Worm (Caenorhabditis elegans) whole organism, L2 larva: ENCODE results near the gene cutl-15.
A peak's percentile ranks its signal among the peaks of the same experiment; 100 is the strongest.

ENCODE experiments used
- C34F6.9 ChIP-seq: fragments of 150-350 bp; optimal IDR thresholded peaks from 2 replicates; lab custom pipeline; 2014; ENCODE audit warnings: missing biosample characterization, missing genetic modification characterization
- F13H6.1 ChIP-seq: sonication (generic microtip); optimal IDR thresholded peaks from 2 replicates; lab custom pipeline; 2016; ENCODE audit warnings: missing genetic modification characterization, missing compliant biosample characterization
- R02D3.7 ChIP-seq: fragments of 150-350 bp; optimal IDR thresholded peaks from 2 replicates; lab custom pipeline; 2014; ENCODE audit warnings: missing biosample characterization, missing genetic modification characterization
- Y55F3AM.14 ChIP-seq: fragments of 200-800 bp; sonication (Bioruptor generic); optimal IDR thresholded peaks from 2 replicates; lab custom pipeline; 2018; ENCODE audit warnings: mild to moderate bottlenecking, missing genetic modification characterization, missing compliant biosample characterization
- ZK546.5 ChIP-seq: sonication (generic microtip); optimal IDR thresholded peaks from 2 replicates; lab custom pipeline; 2017; ENCODE audit warnings: missing biosample characterization, missing genetic modification characterization
- alr-1 ChIP-seq: fragments of 150-350 bp; optimal IDR thresholded peaks from 2 replicates; lab custom pipeline; 2014; ENCODE audit warnings: missing biosample characterization, missing genetic modification characterization
- aly-2 ChIP-seq: fragments of 150-350 bp; optimal IDR thresholded peaks from 2 replicates; lab custom pipeline; 2014; ENCODE audit warnings: missing biosample characterization, missing genetic modification characterization
- ama-1 ChIP-seq: fragments of 150-350 bp; optimal IDR thresholded peaks from 2 replicates; lab custom pipeline; 2018; ENCODE audit warnings: inconsistent platforms
- blmp-1 ChIP-seq: sonication (generic microtip); optimal IDR thresholded peaks from 2 replicates; lab custom pipeline; 2017; ENCODE audit warnings: missing genetic modification characterization, mild to moderate bottlenecking, missing compliant biosample characterization, antibody characterized with exemption, moderate library complexity; ENCODE audit not compliant: insufficient read depth
- ceh-16 ChIP-seq: fragments of 150-350 bp; optimal IDR thresholded peaks from 2 replicates; lab custom pipeline; 2014; ENCODE audit warnings: missing biosample characterization, missing genetic modification characterization
- ceh-82 ChIP-seq: fragments of 150-350 bp; optimal IDR thresholded peaks from 2 replicates; lab custom pipeline; 2014; ENCODE audit warnings: missing biosample characterization, missing genetic modification characterization
- crh-2 ChIP-seq: sonication (generic microtip); optimal IDR thresholded peaks from 2 replicates; lab custom pipeline; 2017; ENCODE audit warnings: missing biosample characterization, missing genetic modification characterization
- egl-27 ChIP-seq: sonication (generic microtip); optimal IDR thresholded peaks from 3 replicates; lab custom pipeline; 2017; ENCODE audit warnings: missing biosample characterization, missing genetic modification reagents, missing genetic modification characterization
- elt-1 ChIP-seq: fragments of 150-350 bp; optimal IDR thresholded peaks from 2 replicates; lab custom pipeline; 2014; ENCODE audit warnings: missing biosample characterization, missing genetic modification characterization
- elt-3 ChIP-seq: sonication (generic microtip); optimal IDR thresholded peaks from 2 replicates; lab custom pipeline; 2017; ENCODE audit warnings: missing biosample characterization, missing genetic modification characterization
- fos-1 ChIP-seq: fragments of 150-350 bp; optimal IDR thresholded peaks from 2 replicates; lab custom pipeline; 2014; ENCODE audit warnings: missing biosample characterization, missing genetic modification characterization
- gmeb-1 ChIP-seq: fragments of 150-350 bp; optimal IDR thresholded peaks from 2 replicates; lab custom pipeline; 2014; ENCODE audit warnings: missing biosample characterization, missing genetic modification characterization
- lin-11 ChIP-seq: fragments of 150-350 bp; sonication (generic microtip); optimal IDR thresholded peaks from 2 replicates; lab custom pipeline; 2014; ENCODE audit warnings: missing biosample characterization, missing genetic modification characterization, inconsistent platforms, mixed read lengths
- lin-39 ChIP-seq: fragments of 150-350 bp; optimal IDR thresholded peaks from 2 replicates; lab custom pipeline; 2014; ENCODE audit warnings: missing biosample characterization, missing genetic modification reagents, missing genetic modification characterization
- lsy-2 ChIP-seq, 2 experiments: fragments of 150-350 bp in 1 of 2; sonication (generic microtip) in 1 of 2; optimal IDR thresholded peaks; 2 replicates each; lab custom pipeline; 2014 to 2017; ENCODE audit warnings: missing biosample characterization in 2 of 2, missing genetic modification characterization in 2 of 2
- mab-5 ChIP-seq: fragments of 150-350 bp; optimal IDR thresholded peaks from 2 replicates; lab custom pipeline; 2014; ENCODE audit warnings: missing biosample characterization, missing genetic modification characterization
- mbf-1 ChIP-seq: sonication (generic microtip); optimal IDR thresholded peaks from 2 replicates; lab custom pipeline; 2017; ENCODE audit warnings: missing biosample characterization, missing genetic modification characterization
- mdl-1 ChIP-seq, 2 experiments: fragments of 150-350 bp in 1 of 2; sonication (generic microtip) in 1 of 2; optimal IDR thresholded peaks; 2 replicates each; lab custom pipeline; 2017; ENCODE audit warnings: missing biosample characterization in 2 of 2, missing genetic modification characterization in 2 of 2
- nhr-10 ChIP-seq: sonication (generic microtip); optimal IDR thresholded peaks from 2 replicates; lab custom pipeline; 2017; ENCODE audit warnings: missing biosample characterization, missing genetic modification characterization
- nhr-11 ChIP-seq: fragments of 150-350 bp; optimal IDR thresholded peaks from 2 replicates; lab custom pipeline; 2014; ENCODE audit warnings: missing biosample characterization, missing genetic modification characterization
- nhr-12 ChIP-seq: fragments of 150-350 bp; optimal IDR thresholded peaks from 2 replicates; lab custom pipeline; 2014; ENCODE audit warnings: missing biosample characterization, missing genetic modification characterization
- nhr-129 ChIP-seq: fragments of 150-350 bp; optimal IDR thresholded peaks from 2 replicates; lab custom pipeline; 2014; ENCODE audit warnings: missing biosample characterization, missing genetic modification characterization
- nhr-21 ChIP-seq: fragments of 150-350 bp; optimal IDR thresholded peaks from 2 replicates; lab custom pipeline; 2014; ENCODE audit warnings: missing biosample characterization, missing genetic modification characterization
- nhr-23 ChIP-seq: fragments of 150-350 bp; optimal IDR thresholded peaks from 2 replicates; lab custom pipeline; 2014; ENCODE audit warnings: missing biosample characterization, missing genetic modification reagents, missing genetic modification characterization
- nhr-25 ChIP-seq: fragments of 150-350 bp; sonication (generic microtip); optimal IDR thresholded peaks from 3 replicates; lab custom pipeline; 2014; ENCODE audit warnings: missing biosample characterization, missing genetic modification characterization
- nhr-6 ChIP-seq: fragments of 150-350 bp; optimal IDR thresholded peaks from 2 replicates; lab custom pipeline; 2014; ENCODE audit warnings: missing biosample characterization, missing genetic modification characterization
- peb-1 ChIP-seq: fragments of 150-350 bp; optimal IDR thresholded peaks from 2 replicates; lab custom pipeline; 2014; ENCODE audit warnings: missing biosample characterization, missing genetic modification characterization
- sem-4 ChIP-seq: fragments of 150-350 bp; optimal IDR thresholded peaks from 2 replicates; lab custom pipeline; 2014; ENCODE audit warnings: missing biosample characterization, missing genetic modification reagents, missing genetic modification characterization
- skn-1 ChIP-seq: sonication (generic microtip); optimal IDR thresholded peaks from 2 replicates; lab custom pipeline; 2017; ENCODE audit warnings: missing biosample characterization, missing genetic modification characterization
- sma-3 ChIP-seq: sonication (generic microtip); optimal IDR thresholded peaks from 2 replicates; lab custom pipeline; 2016; ENCODE audit warnings: missing genetic modification reagents, missing genetic modification characterization, missing compliant biosample characterization
- sma-9 ChIP-seq, 2 experiments: fragments of 150-350 bp in 1 of 2; sonication (generic microtip) in 1 of 2; optimal IDR thresholded peaks; 2 replicates each; lab custom pipeline; 2014 to 2016; ENCODE audit warnings: missing genetic modification characterization in 2 of 2, mild to moderate bottlenecking in 1 of 2, missing biosample characterization in 1 of 2, missing compliant biosample characterization in 1 of 2, missing genetic modification reagents in 1 of 2, moderate library complexity in 1 of 2
- snpc-4 ChIP-seq: fragments of 150-350 bp; optimal IDR thresholded peaks from 2 replicates; lab custom pipeline; 2014; ENCODE audit warnings: missing biosample characterization, missing genetic modification characterization
- unc-39 ChIP-seq: fragments of 150-350 bp; optimal IDR thresholded peaks from 2 replicates; lab custom pipeline; 2014; ENCODE audit warnings: missing biosample characterization, missing genetic modification characterization
- unc-55 ChIP-seq: fragments of 150-350 bp; sonication (generic microtip); optimal IDR thresholded peaks from 3 replicates; lab custom pipeline; 2014; ENCODE audit warnings: missing biosample characterization, missing genetic modification reagents, missing genetic modification characterization
- unc-62 ChIP-seq: fragments of 150-350 bp; optimal IDR thresholded peaks from 2 replicates; lab custom pipeline; 2014; ENCODE audit warnings: missing biosample characterization, missing genetic modification reagents, missing genetic modification characterization
- zag-1 ChIP-seq: fragments of 150-350 bp; optimal IDR thresholded peaks from 2 replicates; lab custom pipeline; 2014; ENCODE audit warnings: missing biosample characterization, missing genetic modification characterization
- ztf-11 ChIP-seq: sonication (generic microtip); optimal IDR thresholded peaks from 2 replicates; lab custom pipeline; 2017; ENCODE audit warnings: missing biosample characterization, missing genetic modification characterization
- ztf-4 ChIP-seq: fragments of 150-350 bp; optimal IDR thresholded peaks from 2 replicates; lab custom pipeline; 2014; ENCODE audit warnings: missing biosample characterization, missing genetic modification characterization

The cutl-15 gene

ce11 chrII:8931405-8932149 lies 15.9 kb downstream of the cutl-15 start:
- TF ChIP-seq unc-39 (tag; lab: Kevin White, UChicago) (no peak), F13H6.1 (peak; percentile 45), sma-9 (GFP tag; optimal IDR thresholded peaks at IDR 0.05; lab: Kevin White, UChicago) (no peak), sma-9 (tag; optimal IDR thresholded peaks at IDR 0.05; lab: Kevin White, UChicago) (no peak), ama-1 (lab: Kevin White, UChicago) (peak; percentile 71), crh-2 (tag; lab: Kevin White, UChicago) (peak; percentile 47), nhr-129 (peak; percentile 10), fos-1 (tag; lab: Kevin White, UChicago) (peak; percentile 28), ZK546.5 (tag; lab: Kevin White, UChicago) (no peak), C34F6.9 (peak; percentile 10), nhr-25 (tag; lab: Kevin White, UChicago) (no peak), lsy-2 (tag; optimal IDR thresholded peaks at IDR 0.05; lab: Kevin White, UChicago) (peak in 1 of 2 experiments; percentile 20)

- TF ChIP-seq aly-2 (no peak), egl-27 (tag; lab: Kevin White, UChicago) (no peak), nhr-6 (tag; lab: Kevin White, UChicago) (no peak), ZK546.5 (tag; lab: Kevin White, UChicago) (no peak), elt-3 (tag; lab: Kevin White, UChicago) (no peak), mab-5 (no peak), ceh-16 (tag; lab: Kevin White, UChicago) (no peak), mbf-1 (tag; lab: Kevin White, UChicago) (no peak), ztf-4 (tag; lab: Kevin White, UChicago) (no peak), nhr-12 (no peak), elt-1 (tag; lab: Kevin White, UChicago) (no peak), Y55F3AM.14 (no peak), sma-3 (GFP tag; lab: Kevin White, UChicago) (no peak), peb-1 (no peak), nhr-23 (tag; lab: Kevin White, UChicago) (no peak)
These were observed 16.7 kb downstream of the cutl-15 start, which contains the start of gene enol-1 for ce11 chrII:8930763-8931162. Gene enol-1 (plus strand): TSS chrII:8930997.

- no peak for TF ChIP-seq ama-1 (lab: Kevin White, UChicago)
- peak; percentile 10 for TF ChIP-seq F13H6.1
These were observed 17.7 kb downstream of the cutl-15 start, which contains the start of gene mrpl-50 for ce11 chrII:8929771-8930170. Gene mrpl-50 (plus strand): TSS chrII:8929841.

- peak; percentile 5 for TF ChIP-seq gmeb-1 (tag; lab: Kevin White, UChicago)
- TF ChIP-seq ceh-16 (tag; lab: Kevin White, UChicago), result no peak
- TF ChIP-seq lin-11, result no peak
- TF ChIP-seq elt-3 (tag; lab: Kevin White, UChicago), result no peak
- TF ChIP-seq nhr-10 (tag; lab: Kevin White, UChicago), result no peak
- TF ChIP-seq aly-2, result no peak
- TF ChIP-seq unc-55 (GFP tag; lab: Kevin White, UChicago), result peak; percentile 64
- TF ChIP-seq nhr-21 (tag; lab: Kevin White, UChicago), result no peak
- TF ChIP-seq zag-1 (tag; lab: Kevin White, UChicago), result no peak
- TF ChIP-seq peb-1, result no peak
- no peak for TF ChIP-seq nhr-23 (tag; lab: Kevin White, UChicago)
- no peak for TF ChIP-seq skn-1 (tag; lab: Kevin White, UChicago)
- TF ChIP-seq lsy-2 (tag; optimal IDR thresholded peaks at IDR 0.05; lab: Kevin White, UChicago), result peak in 1 of 2 experiments; percentile 64
- TF ChIP-seq mbf-1 (tag; lab: Kevin White, UChicago), result no peak
- TF ChIP-seq ama-1 (lab: Kevin White, UChicago), result no peak
- no peak for TF ChIP-seq egl-27 (tag; lab: Kevin White, UChicago)
- TF ChIP-seq blmp-1 (tag; lab: Kevin White, UChicago), result no peak
- TF ChIP-seq nhr-25 (tag; lab: Kevin White, UChicago), result no peak
- no peak for TF ChIP-seq unc-62 (GFP tag; lab: Kevin White, UChicago)
- TF ChIP-seq nhr-12, result no peak
- no peak for TF ChIP-seq ztf-11 (tag; lab: Kevin White, UChicago)
- TF ChIP-seq C34F6.9, result peak; percentile 73
- no peak for TF ChIP-seq ceh-82 (tag; lab: Kevin White, UChicago)
- TF ChIP-seq crh-2 (tag; lab: Kevin White, UChicago), result peak; percentile 17
- no peak for TF ChIP-seq lin-39
- TF ChIP-seq sem-4 (tag; lab: Kevin White, UChicago), result no peak
- no peak for TF ChIP-seq nhr-11 (tag; lab: Kevin White, UChicago)
- TF ChIP-seq mab-5, result no peak
- TF ChIP-seq F13H6.1, result no peak
- TF ChIP-seq elt-1 (tag; lab: Kevin White, UChicago), result no peak
- no peak for TF ChIP-seq nhr-129
- TF ChIP-seq R02D3.7 (tag; lab: Kevin White, UChicago), result no peak
- TF ChIP-seq mdl-1 (tag; optimal IDR thresholded peaks at IDR 0.05; lab: Kevin White, UChicago), result no peak
- no peak for TF ChIP-seq Y55F3AM.14
- TF ChIP-seq nhr-6 (tag; lab: Kevin White, UChicago), result no peak
- peak; percentile 38 for TF ChIP-seq fos-1 (tag; lab: Kevin White, UChicago)
- TF ChIP-seq alr-1 (tag; lab: Kevin White, UChicago), result no peak
- TF ChIP-seq snpc-4 (tag; lab: Kevin White, UChicago), result no peak
These were observed 20.2 kb downstream of the cutl-15 start, which contains the start of gene cct-2 for ce11 chrII:8927253-8927791. Gene cct-2 (plus strand): TSS chrII:8927741.
